Worm (Caenorhabditis elegans) whole organism, early embryonic: ENCODE results near the gene srw-134.

ENCODE experiments used
- B0310.2 ChIP-seq: sonication (generic microtip); optimal IDR thresholded peaks from 2 replicates; lab custom pipeline; 2016; ENCODE audit warnings: mild to moderate bottlenecking, missing genetic modification characterization, missing compliant biosample characterization
- F13C5.2 ChIP-seq: sonication (generic microtip); optimal IDR thresholded peaks from 2 replicates; lab custom pipeline; 2017; ENCODE audit warnings: mild to moderate bottlenecking, missing genetic modification characterization, inconsistent platforms, missing compliant biosample characterization
- aly-1 ChIP-seq: sonication (generic microtip); optimal IDR thresholded peaks from 2 replicates; lab custom pipeline; 2016; ENCODE audit warnings: missing genetic modification characterization, missing compliant biosample characterization
- ama-1 ChIP-seq: fragments of 150-350 bp; optimal IDR thresholded peaks from 2 replicates; lab custom pipeline; 2014
- ceh-13 ChIP-seq: fragments of 200-800 bp; sonication (Bioruptor generic); optimal IDR thresholded peaks from 2 replicates; lab custom pipeline; 2018; ENCODE audit warnings: mild to moderate bottlenecking, missing genetic modification characterization, missing compliant biosample characterization
- ceh-36 ChIP-seq: sonication (generic microtip); optimal IDR thresholded peaks from 2 replicates; lab custom pipeline; 2016; ENCODE audit warnings: missing genetic modification characterization, inconsistent platforms, missing compliant biosample characterization
- ets-7 ChIP-seq: sonication (generic microtip); optimal IDR thresholded peaks from 2 replicates; lab custom pipeline; 2016; ENCODE audit warnings: missing genotype, missing genetic modification characterization, missing compliant biosample characterization
- flt-1 ChIP-seq: fragments of 200-800 bp; sonication (Bioruptor generic); IDR thresholded peaks from 2 replicates; pipeline ENCODE4 v1.3.6; 2022; ENCODE audit warnings: missing genetic modification characterization, missing compliant biosample characterization
- hmbx-1 ChIP-seq: sonication (generic microtip); optimal IDR thresholded peaks from 2 replicates; lab custom pipeline; 2016; ENCODE audit warnings: mild to moderate bottlenecking, missing genetic modification characterization, missing compliant biosample characterization
- hmg-4 ChIP-seq: fragments of 200-800 bp; sonication (Bioruptor generic); optimal IDR thresholded peaks from 2 replicates; lab custom pipeline; 2018; ENCODE audit warnings: mild to moderate bottlenecking, missing genetic modification characterization, missing compliant biosample characterization
- hnd-1 ChIP-seq: sonication (generic microtip); optimal IDR thresholded peaks from 2 replicates; lab custom pipeline; 2016; ENCODE audit warnings: missing genetic modification characterization, missing compliant biosample characterization
- pes-1 ChIP-seq: fragments of 200-800 bp; sonication (Bioruptor generic); IDR thresholded peaks from 2 replicates; pipeline ENCODE4 v1.3.6; 2022; ENCODE audit warnings: missing genetic modification reagents, missing genetic modification characterization, missing compliant biosample characterization
- scrt-1 ChIP-seq: fragments of 200-800 bp; sonication (Bioruptor generic); IDR thresholded peaks from 2 replicates; pipeline ENCODE4 v1.3.6; 2022; ENCODE audit warnings: missing genetic modification characterization, missing compliant biosample characterization
- sea-1 ChIP-seq: fragments of 200-800 bp; sonication (Bioruptor generic); conservative IDR thresholded peaks from 2 replicates; pipeline ENCODE4 v1.3.6; 2022; ENCODE audit warnings: missing genetic modification characterization, missing compliant biosample characterization
- tbx-11 ChIP-seq: fragments of 200-800 bp; sonication (Bioruptor generic); IDR thresholded peaks from 2 replicates; pipeline ENCODE4 v1.3.6; 2022; ENCODE audit warnings: missing genetic modification characterization, missing compliant biosample characterization
- tbx-37 ChIP-seq: fragments of 200-800 bp; sonication (Bioruptor generic); conservative IDR thresholded peaks from 2 replicates; pipeline ENCODE4 v1.3.6; 2022; ENCODE audit warnings: missing genetic modification reagents, missing genetic modification characterization, missing compliant biosample characterization
- tra-4 ChIP-seq: sonication (generic microtip); optimal IDR thresholded peaks from 2 replicates; lab custom pipeline; 2017; ENCODE audit warnings: missing genetic modification characterization, missing compliant biosample characterization

Gene srw-134

ce11 chrV:4118332-4118731, 5.9 kb upstream of the srw-134 start, which contains the start of gene T05B4.9:
Gene T05B4.9, minus strand, starts transcription at chrV:4118432.
- TF ChIP-seq F13C5.2 (tag; lab: Kevin White, UChicago) (no peak), hmbx-1 (tag; lab: Kevin White, UChicago) (no peak), sea-1 (GFP tag; lab: Robert Waterston, UW) (no peak), ets-7 (no peak), tra-4 (tag; lab: Kevin White, UChicago) (no peak), B0310.2 (tag; lab: Kevin White, UChicago) (no peak), scrt-1 (GFP tag; lab: Robert Waterston, UW) (no peak), hnd-1 (tag; lab: Kevin White, UChicago) (no peak), ama-1 (lab: Kevin White, UChicago) (no peak), aly-1 (tag; lab: Kevin White, UChicago) (no peak), tbx-11 (no peak), pes-1 (GFP tag; lab: Robert Waterston, UW) (no peak), hmg-4 (GFP tag; lab: Kevin White, UChicago) (no peak), flt-1 (GFP tag; lab: Robert Waterston, UW) (no peak)

ce11 chrV:4116071-4116470, 3.7 kb upstream of the srw-134 start, which contains the start of gene T05B4.8:
Gene T05B4.8, minus strand, starts transcription at chrV:4116171.
- TF ChIP-seq hmg-4 (GFP tag; lab: Kevin White, UChicago) (no peak), tbx-11 (no peak), B0310.2 (tag; lab: Kevin White, UChicago) (no peak), sea-1 (GFP tag; lab: Robert Waterston, UW) (no peak), flt-1 (GFP tag; lab: Robert Waterston, UW) (no peak), hmbx-1 (tag; lab: Kevin White, UChicago) (no peak), scrt-1 (GFP tag; lab: Robert Waterston, UW) (no peak), ceh-36 (no peak), ets-7 (no peak), hnd-1 (tag; lab: Kevin White, UChicago) (no peak)

- TF ChIP-seq tra-4 (tag; lab: Kevin White, UChicago) (no peak), hmg-4 (GFP tag; lab: Kevin White, UChicago) (no peak), B0310.2 (tag; lab: Kevin White, UChicago) (no peak), aly-1 (tag; lab: Kevin White, UChicago) (no peak)
Observed at ce11 chrV:4114627-4115026, 2.2 kb upstream of the srw-134 start, which contains the start of gene srw-133. Gene srw-133, minus strand, starts transcription at chrV:4114727.

ce11 chrV:4109873-4110272, 2.5 kb downstream of the srw-134 start, which contains the start of gene clc-18:
Gene clc-18, minus strand, starts transcription at chrV:4109973.
- TF ChIP-seq scrt-1 (GFP tag; lab: Robert Waterston, UW) (no peak), ceh-36 (no peak), hmbx-1 (tag; lab: Kevin White, UChicago) (no peak), ceh-13 (GFP tag; lab: Kevin White, UChicago) (no peak), tbx-11 (no peak), ama-1 (lab: Kevin White, UChicago) (no peak), B0310.2 (tag; lab: Kevin White, UChicago) (no peak), aly-1 (tag; lab: Kevin White, UChicago) (no peak), F13C5.2 (tag; lab: Kevin White, UChicago) (no peak), tra-4 (tag; lab: Kevin White, UChicago) (no peak), pes-1 (GFP tag; lab: Robert Waterston, UW) (no peak), flt-1 (GFP tag; lab: Robert Waterston, UW) (no peak)

- TF ChIP-seq F13C5.2 (tag; lab: Kevin White, UChicago) (no peak), tbx-37 (GFP tag; lab: Robert Waterston, UW) (no peak), ceh-13 (GFP tag; lab: Kevin White, UChicago) (no peak), flt-1 (GFP tag; lab: Robert Waterston, UW) (no peak), B0310.2 (tag; lab: Kevin White, UChicago) (no peak), hmbx-1 (tag; lab: Kevin White, UChicago) (no peak), hnd-1 (tag; lab: Kevin White, UChicago) (no peak), aly-1 (tag; lab: Kevin White, UChicago) (no peak), ceh-36 (no peak), ets-7 (no peak), sea-1 (GFP tag; lab: Robert Waterston, UW) (no peak), hmg-4 (GFP tag; lab: Kevin White, UChicago) (no peak), ama-1 (lab: Kevin White, UChicago) (no peak), scrt-1 (GFP tag; lab: Robert Waterston, UW) (no peak), tra-4 (tag; lab: Kevin White, UChicago) (no peak), pes-1 (GFP tag; lab: Robert Waterston, UW) (no peak)
Observed at ce11 chrV:4106688-4107087, 5.7 kb downstream of the srw-134 start.

ce11 chrV:4104298-4104697, 8.1 kb downstream of the srw-134 start, which contains the start of gene srj-39:
Gene srj-39, plus strand, starts transcription at chrV:4104598.
- TF ChIP-seq pes-1 (GFP tag; lab: Robert Waterston, UW) (no peak), F13C5.2 (tag; lab: Kevin White, UChicago) (no peak), ets-7 (no peak), tbx-37 (GFP tag; lab: Robert Waterston, UW) (no peak), tra-4 (tag; lab: Kevin White, UChicago) (no peak), B0310.2 (tag; lab: Kevin White, UChicago) (no peak), flt-1 (GFP tag; lab: Robert Waterston, UW) (no peak), sea-1 (GFP tag; lab: Robert Waterston, UW) (no peak), hmbx-1 (tag; lab: Kevin White, UChicago) (no peak), scrt-1 (GFP tag; lab: Robert Waterston, UW) (no peak), ceh-36 (no peak), ama-1 (lab: Kevin White, UChicago) (no peak)

- no peak for TF ChIP-seq pes-1 (GFP tag; lab: Robert Waterston, UW)
- no peak for TF ChIP-seq hmbx-1 (tag; lab: Kevin White, UChicago)
- TF ChIP-seq tbx-37 (GFP tag; lab: Robert Waterston, UW), result no peak
- no peak for TF ChIP-seq aly-1 (tag; lab: Kevin White, UChicago)
- TF ChIP-seq B0310.2 (tag; lab: Kevin White, UChicago), result no peak
Observed at ce11 chrV:4101567-4101966, 10.8 kb downstream of the srw-134 start, which contains the start of gene srj-40. Gene srj-40, plus strand, starts transcription at chrV:4101867.
